Worm (Caenorhabditis elegans): Measurements from ENCODE around the gene C04C3.9.

Gene C04C3.9

ce11 chrIV:3452516-3452915, 24.2 kb upstream of the C04C3.9 start:
- TF ChIP-seq F13C5.2 (tag; optimal IDR thresholded peaks at IDR 0.05), result no peak
- TF ChIP-seq B0310.2 (tag; optimal IDR thresholded peaks at IDR 0.05), result no peak
- no peak for TF ChIP-seq hmbx-1 (tag; optimal IDR thresholded peaks at IDR 0.05)
- TF ChIP-seq ceh-13 (GFP tag; optimal IDR thresholded peaks at IDR 0.05), result no peak
- TF ChIP-seq aly-1 (tag; optimal IDR thresholded peaks at IDR 0.05), result no peak
- no peak for TF ChIP-seq scrt-1 (GFP tag; IDR thresholded peaks at IDR 0.05)
- no peak for TF ChIP-seq ceh-36 (tag; optimal IDR thresholded peaks at IDR 0.05)
- TF ChIP-seq flt-1 (GFP tag; IDR thresholded peaks at IDR 0.05), result no peak
- TF ChIP-seq tra-4 (tag; optimal IDR thresholded peaks at IDR 0.05), result no peak
- TF ChIP-seq hnd-1 (tag; optimal IDR thresholded peaks at IDR 0.05), result no peak
- no peak for TF ChIP-seq tbx-11 (GFP tag; IDR thresholded peaks at IDR 0.05)
- TF ChIP-seq ets-7 (tag; optimal IDR thresholded peaks at IDR 0.05), result no peak

- no peak for TF ChIP-seq hmg-4 (GFP tag; optimal IDR thresholded peaks at IDR 0.05)
- no peak for TF ChIP-seq B0310.2 (tag; optimal IDR thresholded peaks at IDR 0.05)
- TF ChIP-seq tra-4 (tag; optimal IDR thresholded peaks at IDR 0.05), result no peak
- TF ChIP-seq tbx-11 (GFP tag; IDR thresholded peaks at IDR 0.05), result no peak
- no peak for TF ChIP-seq ama-1 (optimal IDR thresholded peaks at IDR 0.05)
- TF ChIP-seq sea-1 (GFP tag; conservative IDR thresholded peaks at IDR 0.05), result no peak
- no peak for TF ChIP-seq aly-1 (tag; optimal IDR thresholded peaks at IDR 0.05)
- TF ChIP-seq ceh-36 (tag; optimal IDR thresholded peaks at IDR 0.05), result no peak
- TF ChIP-seq scrt-1 (GFP tag; IDR thresholded peaks at IDR 0.05), result no peak
Observed at ce11 chrIV:3447350-3447749, 19.0 kb upstream of the C04C3.9 start.

- TF ChIP-seq B0310.2 (tag; optimal IDR thresholded peaks at IDR 0.05) (no peak), hmg-4 (GFP tag; optimal IDR thresholded peaks at IDR 0.05) (no peak), tbx-11 (GFP tag; IDR thresholded peaks at IDR 0.05) (no peak), ceh-36 (tag; optimal IDR thresholded peaks at IDR 0.05) (no peak), ama-1 (optimal IDR thresholded peaks at IDR 0.05) (no peak), scrt-1 (GFP tag; IDR thresholded peaks at IDR 0.05) (no peak), flt-1 (GFP tag; IDR thresholded peaks at IDR 0.05) (no peak), sea-1 (GFP tag; conservative IDR thresholded peaks at IDR 0.05) (no peak), ceh-13 (GFP tag; optimal IDR thresholded peaks at IDR 0.05) (no peak), aly-1 (tag; optimal IDR thresholded peaks at IDR 0.05) (no peak), F13C5.2 (tag; optimal IDR thresholded peaks at IDR 0.05) (no peak), tbx-37 (GFP tag; conservative IDR thresholded peaks at IDR 0.05) (no peak), pes-1 (GFP tag; IDR thresholded peaks at IDR 0.05) (no peak), ets-7 (tag; optimal IDR thresholded peaks at IDR 0.05) (no peak), hmbx-1 (tag; optimal IDR thresholded peaks at IDR 0.05) (no peak), tra-4 (tag; optimal IDR thresholded peaks at IDR 0.05) (no peak), hnd-1 (tag; optimal IDR thresholded peaks at IDR 0.05) (no peak)
Observed at ce11 chrIV:3444614-3445013, 16.3 kb upstream of the C04C3.9 start, which contains the start of gene F58E2.5. TSS of gene F58E2.5 (plus strand) at chrIV:3444914.

- TF ChIP-seq ceh-36 (tag; optimal IDR thresholded peaks at IDR 0.05), result no peak
- no peak for TF ChIP-seq scrt-1 (GFP tag; IDR thresholded peaks at IDR 0.05)
- no peak for TF ChIP-seq tra-4 (tag; optimal IDR thresholded peaks at IDR 0.05)
- TF ChIP-seq tbx-37 (GFP tag; conservative IDR thresholded peaks at IDR 0.05), result no peak
- TF ChIP-seq ama-1 (optimal IDR thresholded peaks at IDR 0.05), result no peak
- TF ChIP-seq B0310.2 (tag; optimal IDR thresholded peaks at IDR 0.05), result no peak
- no peak for TF ChIP-seq pes-1 (GFP tag; IDR thresholded peaks at IDR 0.05)
Observed at ce11 chrIV:3444101-3444500, 15.8 kb upstream of the C04C3.9 start, which contains the start of gene F09D12.2. TSS of gene F09D12.2 (minus strand) at chrIV:3444201.

ce11 chrIV:3442513-3442912, 14.2 kb upstream of the C04C3.9 start:
- TF ChIP-seq ceh-36 (tag; optimal IDR thresholded peaks at IDR 0.05) (no peak), ama-1 (optimal IDR thresholded peaks at IDR 0.05) (no peak), aly-1 (tag; optimal IDR thresholded peaks at IDR 0.05) (no peak), scrt-1 (GFP tag; IDR thresholded peaks at IDR 0.05) (no peak), hmg-4 (GFP tag; optimal IDR thresholded peaks at IDR 0.05) (no peak), flt-1 (GFP tag; IDR thresholded peaks at IDR 0.05) (no peak), tra-4 (tag; optimal IDR thresholded peaks at IDR 0.05) (no peak), hmbx-1 (tag; optimal IDR thresholded peaks at IDR 0.05) (no peak), ceh-13 (GFP tag; optimal IDR thresholded peaks at IDR 0.05) (no peak), tbx-11 (GFP tag; IDR thresholded peaks at IDR 0.05) (no peak), ets-7 (tag; optimal IDR thresholded peaks at IDR 0.05) (no peak), hnd-1 (tag; optimal IDR thresholded peaks at IDR 0.05) (no peak), F13C5.2 (tag; optimal IDR thresholded peaks at IDR 0.05) (no peak), B0310.2 (tag; optimal IDR thresholded peaks at IDR 0.05) (no peak), sea-1 (GFP tag; conservative IDR thresholded peaks at IDR 0.05) (no peak), tbx-37 (GFP tag; conservative IDR thresholded peaks at IDR 0.05) (no peak), pes-1 (GFP tag; IDR thresholded peaks at IDR 0.05) (no peak)

- no peak for TF ChIP-seq tra-4 (tag; optimal IDR thresholded peaks at IDR 0.05)
- no peak for TF ChIP-seq ama-1 (optimal IDR thresholded peaks at IDR 0.05)
- no peak for TF ChIP-seq tbx-37 (GFP tag; conservative IDR thresholded peaks at IDR 0.05)
- TF ChIP-seq tbx-11 (GFP tag; IDR thresholded peaks at IDR 0.05), result no peak
- no peak for TF ChIP-seq ets-7 (tag; optimal IDR thresholded peaks at IDR 0.05)
- no peak for TF ChIP-seq hmg-4 (GFP tag; optimal IDR thresholded peaks at IDR 0.05)
- TF ChIP-seq B0310.2 (tag; optimal IDR thresholded peaks at IDR 0.05), result no peak
- no peak for TF ChIP-seq ceh-13 (GFP tag; optimal IDR thresholded peaks at IDR 0.05)
- no peak for TF ChIP-seq hmbx-1 (tag; optimal IDR thresholded peaks at IDR 0.05)
- TF ChIP-seq hnd-1 (tag; optimal IDR thresholded peaks at IDR 0.05), result no peak
- TF ChIP-seq sea-1 (GFP tag; conservative IDR thresholded peaks at IDR 0.05), result no peak
- TF ChIP-seq flt-1 (GFP tag; IDR thresholded peaks at IDR 0.05), result no peak
- TF ChIP-seq ceh-36 (tag; optimal IDR thresholded peaks at IDR 0.05), result no peak
- TF ChIP-seq pes-1 (GFP tag; IDR thresholded peaks at IDR 0.05), result no peak
- TF ChIP-seq aly-1 (tag; optimal IDR thresholded peaks at IDR 0.05), result no peak
- no peak for TF ChIP-seq scrt-1 (GFP tag; IDR thresholded peaks at IDR 0.05)
Observed at ce11 chrIV:3440848-3441247, 12.5 kb upstream of the C04C3.9 start, which contains the start of gene grd-10. TSS of gene grd-10 (plus strand) at chrIV:3441055.

ce11 chrIV:3439354-3439753, 11.0 kb upstream of the C04C3.9 start, which contains the start of gene grd-3:
TSS of gene grd-3 (plus strand) at chrIV:3439655.
- TF ChIP-seq flt-1 (GFP tag; IDR thresholded peaks at IDR 0.05) (no peak), ets-7 (tag; optimal IDR thresholded peaks at IDR 0.05) (no peak), aly-1 (tag; optimal IDR thresholded peaks at IDR 0.05) (no peak), F13C5.2 (tag; optimal IDR thresholded peaks at IDR 0.05) (no peak), hmg-4 (GFP tag; optimal IDR thresholded peaks at IDR 0.05) (no peak), hmbx-1 (tag; optimal IDR thresholded peaks at IDR 0.05) (no peak), ceh-36 (tag; optimal IDR thresholded peaks at IDR 0.05) (no peak), pes-1 (GFP tag; IDR thresholded peaks at IDR 0.05) (no peak), tra-4 (tag; optimal IDR thresholded peaks at IDR 0.05) (no peak)
